Worm (Caenorhabditis elegans) whole organism, late embryonic: Measurements from ENCODE around the gene ZK470.1.

Source experiments
- F13H6.1 ChIP-seq: sonication (generic microtip); optimal IDR thresholded peaks from 2 replicates; lab custom pipeline; 2016; ENCODE audit warnings: missing genetic modification characterization, missing compliant biosample characterization
- T23F11.4 ChIP-seq: fragments of 200-800 bp; sonication (Bioruptor generic); optimal IDR thresholded peaks from 2 replicates; lab custom pipeline; 2018; ENCODE audit warnings: mild to moderate bottlenecking, missing genetic modification characterization, missing compliant biosample characterization
- Y22D7AL.16 ChIP-seq: sonication (generic microtip); optimal IDR thresholded peaks from 2 replicates; lab custom pipeline; 2016; ENCODE audit warnings: missing genetic modification characterization, missing compliant biosample characterization
- ceh-14 ChIP-seq: sonication (generic microtip); optimal IDR thresholded peaks from 2 replicates; lab custom pipeline; 2016; ENCODE audit warnings: missing genotype, missing genetic modification characterization, missing compliant biosample characterization
- ceh-18 ChIP-seq: sonication (generic microtip); optimal IDR thresholded peaks from 2 replicates; lab custom pipeline; 2016; ENCODE audit warnings: missing genetic modification characterization, missing compliant biosample characterization
- ceh-19 ChIP-seq: fragments of 200-800 bp; sonication (Bioruptor generic); optimal IDR thresholded peaks from 2 replicates; lab custom pipeline; 2018; ENCODE audit warnings: mild to moderate bottlenecking, missing genetic modification characterization, missing compliant biosample characterization
- ceh-31 ChIP-seq: sonication (generic microtip); optimal IDR thresholded peaks from 2 replicates; lab custom pipeline; 2016; ENCODE audit warnings: missing genetic modification characterization, missing compliant biosample characterization
- ceh-34 ChIP-seq: sonication (generic microtip); optimal IDR thresholded peaks from 2 replicates; lab custom pipeline; 2016; ENCODE audit warnings: mild to moderate bottlenecking, missing genetic modification characterization, missing compliant biosample characterization
- ceh-48 ChIP-seq: sonication (generic microtip); optimal IDR thresholded peaks from 2 replicates; lab custom pipeline; 2016; ENCODE audit warnings: missing genetic modification characterization, inconsistent platforms, missing compliant biosample characterization
- ceh-9 ChIP-seq: sonication (generic microtip); optimal IDR thresholded peaks from 2 replicates; lab custom pipeline; 2016; ENCODE audit warnings: mild to moderate bottlenecking, missing genetic modification characterization, inconsistent platforms, missing compliant biosample characterization
- eyg-1 ChIP-seq: sonication (generic microtip); optimal IDR thresholded peaks from 2 replicates; lab custom pipeline; 2016; ENCODE audit warnings: missing genotype, missing genetic modification characterization, missing compliant biosample characterization
- fkh-10 ChIP-seq: fragments of 150-350 bp; optimal IDR thresholded peaks from 2 replicates; lab custom pipeline; 2014; ENCODE audit warnings: missing biosample characterization, missing genetic modification reagents, missing genetic modification characterization
- gmeb-2 ChIP-seq: sonication (generic microtip); optimal IDR thresholded peaks from 2 replicates; lab custom pipeline; 2016; ENCODE audit warnings: missing genetic modification characterization, inconsistent platforms, missing compliant biosample characterization
- hlh-15 ChIP-seq: sonication (generic microtip); optimal IDR thresholded peaks from 2 replicates; lab custom pipeline; 2016; ENCODE audit warnings: missing genetic modification characterization, missing compliant biosample characterization
- hlh-6 ChIP-seq: sonication (generic microtip); optimal IDR thresholded peaks from 2 replicates; lab custom pipeline; 2016; ENCODE audit warnings: missing genotype, missing genetic modification characterization, missing compliant biosample characterization
- madf-2 ChIP-seq: sonication (generic microtip); optimal IDR thresholded peaks from 2 replicates; lab custom pipeline; 2017; ENCODE audit warnings: missing genetic modification characterization, missing compliant biosample characterization
- nfya-1 ChIP-seq: sonication (generic microtip); optimal IDR thresholded peaks from 2 replicates; lab custom pipeline; 2017; ENCODE audit warnings: missing genetic modification characterization, mild to moderate bottlenecking, missing compliant biosample characterization, antibody characterized with exemption, moderate library complexity
- pag-3 ChIP-seq: sonication (generic microtip); optimal IDR thresholded peaks from 2 replicates; lab custom pipeline; 2016; ENCODE audit warnings: missing compliant biosample characterization, missing genetic modification characterization, borderline replicate concordance
- pha-4 ChIP-seq: fragments of 150-350 bp; optimal IDR thresholded peaks from 2 replicates; lab custom pipeline; 2018; ENCODE audit warnings: missing biosample characterization, missing genetic modification reagents, missing genetic modification characterization
- pqm-1 ChIP-seq: sonication (generic microtip); optimal IDR thresholded peaks from 2 replicates; lab custom pipeline; 2016; ENCODE audit warnings: missing genetic modification characterization, missing compliant biosample characterization
- ref-2 ChIP-seq: sonication (generic microtip); optimal IDR thresholded peaks from 2 replicates; lab custom pipeline; 2016; ENCODE audit warnings: missing genetic modification characterization, missing compliant biosample characterization
- rnt-1 ChIP-seq: sonication (generic microtip); optimal IDR thresholded peaks from 2 replicates; lab custom pipeline; 2016; ENCODE audit warnings: missing genetic modification characterization, missing compliant biosample characterization
- sdc-2 ChIP-seq: sonication (generic microtip); optimal IDR thresholded peaks from 2 replicates; lab custom pipeline; 2016; ENCODE audit warnings: missing genotype, missing genetic modification characterization, missing compliant biosample characterization
- sox-2 ChIP-seq: fragments of 200-800 bp; sonication (Bioruptor generic); IDR thresholded peaks from 2 replicates; pipeline ENCODE4 v1.3.6; 2022; ENCODE audit warnings: missing genetic modification reagents, missing genetic modification characterization, missing compliant biosample characterization
- sox-4 ChIP-seq: sonication (generic microtip); optimal IDR thresholded peaks from 2 replicates; lab custom pipeline; 2017; ENCODE audit warnings: mild to moderate bottlenecking, missing genetic modification characterization, inconsistent platforms, missing compliant biosample characterization
- syd-9 ChIP-seq: sonication (generic microtip); optimal IDR thresholded peaks from 2 replicates; lab custom pipeline; 2016; ENCODE audit warnings: mild to moderate bottlenecking, missing genetic modification characterization, moderate library complexity, missing compliant biosample characterization
- ttx-3 ChIP-seq: sonication (generic microtip); optimal IDR thresholded peaks from 2 replicates; lab custom pipeline; 2016; ENCODE audit warnings: missing genetic modification reagents, missing genetic modification characterization, missing compliant biosample characterization
- unc-42 ChIP-seq: sonication (generic microtip); optimal IDR thresholded peaks from 2 replicates; lab custom pipeline; 2016; ENCODE audit warnings: missing genotype, missing genetic modification characterization, missing compliant biosample characterization
- unc-55 ChIP-seq: sonication (generic microtip); optimal IDR thresholded peaks from 2 replicates; lab custom pipeline; 2017; ENCODE audit warnings: missing biosample characterization, missing genetic modification reagents, missing genetic modification characterization
- unc-86 ChIP-seq: sonication (generic microtip); optimal IDR thresholded peaks from 2 replicates; lab custom pipeline; 2016; ENCODE audit warnings: missing genetic modification characterization, missing compliant biosample characterization
- ztf-16 ChIP-seq: sonication (generic microtip); optimal IDR thresholded peaks from 2 replicates; lab custom pipeline; 2017; ENCODE audit warnings: missing genetic modification characterization, missing compliant biosample characterization

Gene ZK470.1

ce11 chrX:4145051-4145826 is 18.3 kb upstream of the ZK470.1 start:
- peak; percentile 38 for TF ChIP-seq unc-42
- peak; percentile 47 for TF ChIP-seq ceh-14 (tag; lab: Kevin White, UChicago)
- TF ChIP-seq ceh-48 (tag; lab: Kevin White, UChicago), result peak; percentile 96
- TF ChIP-seq unc-86 (tag; lab: Kevin White, UChicago), result peak; percentile 31
- peak; percentile 67 for TF ChIP-seq ceh-18 (tag; lab: Kevin White, UChicago)
- TF ChIP-seq ceh-31, result peak; percentile 43
- peak; percentile 35 for TF ChIP-seq sox-4 (tag; lab: Kevin White, UChicago)
- no peak for TF ChIP-seq eyg-1 (tag; lab: Kevin White, UChicago)
- peak; percentile 19 for TF ChIP-seq rnt-1 (tag; lab: Kevin White, UChicago)
- no peak for TF ChIP-seq ceh-9 (tag; lab: Kevin White, UChicago)
- TF ChIP-seq ceh-34, result no peak
- peak; percentile 30 for TF ChIP-seq F13H6.1 (tag; lab: Kevin White, UChicago)
- peak; percentile 26 for TF ChIP-seq unc-55 (GFP tag; lab: Kevin White, UChicago)
- TF ChIP-seq nfya-1 (tag; lab: Kevin White, UChicago), result peak; percentile 57

- TF ChIP-seq sox-2 (GFP tag; lab: Robert Waterston, UW) (no peak), ttx-3 (tag; lab: Kevin White, UChicago) (no peak), pqm-1 (tag; lab: Kevin White, UChicago) (no peak), gmeb-2 (tag; lab: Kevin White, UChicago) (no peak), ztf-16 (tag; lab: Kevin White, UChicago) (no peak), madf-2 (tag; lab: Kevin White, UChicago) (no peak), sdc-2 (tag; lab: Kevin White, UChicago) (no peak), pag-3 (tag; lab: Kevin White, UChicago) (no peak), syd-9 (no peak), fkh-10 (no peak), hlh-15 (tag; lab: Kevin White, UChicago) (no peak), ref-2 (tag; lab: Kevin White, UChicago) (no peak)
Observed at ce11 chrX:4146046-4146445, 17.4 kb upstream of the ZK470.1 start.

- TF ChIP-seq hlh-15 (tag; lab: Kevin White, UChicago), result no peak
- no peak for TF ChIP-seq ceh-19 (GFP tag; lab: Kevin White, UChicago)
- TF ChIP-seq hlh-6 (tag; lab: Kevin White, UChicago), result no peak
- TF ChIP-seq pha-4 (tag; lab: Kevin White, UChicago), result no peak
- TF ChIP-seq pag-3 (tag; lab: Kevin White, UChicago), result no peak
- no peak for TF ChIP-seq T23F11.4 (GFP tag; lab: Kevin White, UChicago)
- TF ChIP-seq Y22D7AL.16 (tag; lab: Kevin White, UChicago), result no peak
- TF ChIP-seq nfya-1 (tag; lab: Kevin White, UChicago), result no peak
Observed at ce11 chrX:4146798-4147543, 16.5 kb upstream of the ZK470.1 start.

- no peak for TF ChIP-seq hlh-6 (tag; lab: Kevin White, UChicago)
Observed at ce11 chrX:4147600-4148448, 15.7 kb upstream of the ZK470.1 start.
